Fruit fly (Drosophila melanogaster): ENCODE measurements around the gene CG5906.

The CG5906 gene

dm6 chr3L:11822446-11823334 lies 48.4 kb downstream of the CG5906 start, which contains the start of gene RpL10Ab (continued):
- TF ChIP-seq nmo (GFP tag; optimal IDR thresholded peaks at IDR 0.05), result peak; percentile 73
- TF ChIP-seq CG8478 (optimal IDR thresholded peaks at IDR 0.05), result no peak
- peak; percentile 65 for TF ChIP-seq Blimp-1 (GFP tag; optimal IDR thresholded peaks at IDR 0.05)
- 0 out of 2 replicates have a peak, but pooled peaks have one; percentile 23 for TF ChIP-seq wor (GFP tag; IDR thresholded peaks at IDR 0.05)
- TF ChIP-seq Bteb2 (GFP tag; optimal IDR thresholded peaks at IDR 0.05), result peak; percentile 47
- TF ChIP-seq chm (GFP tag; IDR thresholded peaks at IDR 0.05), result peak; percentile 87
- peak; percentile 57 for TF ChIP-seq CG15514 (GFP tag; optimal IDR thresholded peaks at IDR 0.05)
- no peak for TF ChIP-seq cg (GFP tag; optimal IDR thresholded peaks at IDR 0.05)
- peak; percentile 37 for TF ChIP-seq MBD-R2 (GFP tag; IDR thresholded peaks at IDR 0.05)
- TF ChIP-seq ewg (GFP tag; optimal IDR thresholded peaks at IDR 0.05), result peak; percentile 3
- peak; percentile 4 to 38 for TF ChIP-seq Hr51 (GFP tag; optimal IDR thresholded peaks at IDR 0.05)
- TF ChIP-seq CG13424 (tag; optimal IDR thresholded peaks at IDR 0.05), result peak; percentile 61
- peak; percentile 74 for TF ChIP-seq vnd (GFP tag; IDR thresholded peaks at IDR 0.05; ENCODE audit: partially characterized antibody)
- no peak; the same call in none of the 2 replicates for TF ChIP-seq CG10959 (GFP tag; IDR thresholded peaks at IDR 0.05)
- peak; percentile 72 for TF ChIP-seq sisA (GFP tag; IDR thresholded peaks at IDR 0.05)
- peak; percentile 80 for TF ChIP-seq CG4404 (GFP tag; IDR thresholded peaks at IDR 0.05)
- TF ChIP-seq tll (GFP tag; optimal IDR thresholded peaks at IDR 0.05), result no peak
- peak; percentile 7 for TF ChIP-seq Fer2 (tag; optimal IDR thresholded peaks at IDR 0.05)
- no peak for TF ChIP-seq lilli (GFP tag; optimal IDR thresholded peaks at IDR 0.05)
- no peak for TF ChIP-seq bab2 (GFP tag; optimal IDR thresholded peaks at IDR 0.05)
- TF ChIP-seq CG7556 (GFP tag; optimal IDR thresholded peaks at IDR 0.05), result peak; percentile 63
- peak; percentile 69 for TF ChIP-seq CG1603 (tag; optimal IDR thresholded peaks at IDR 0.05)
- peak; percentile 96 for TF ChIP-seq Ets65A (GFP tag)
- peak; percentile 50; the same call in 1 of the 3 replicates for TF ChIP-seq Optix (GFP tag; IDR thresholded peaks at IDR 0.05)
- peak; percentile 74 for TF ChIP-seq slbo (GFP tag; IDR thresholded peaks at IDR 0.05)
- peak; percentile 2 for TF ChIP-seq CG17385 (GFP tag; optimal IDR thresholded peaks at IDR 0.05)
- TF ChIP-seq bcd (GFP tag; optimal IDR thresholded peaks at IDR 0.05), result peak; percentile 69
- TF ChIP-seq CG11723 (GFP tag; optimal IDR thresholded peaks at IDR 0.05), result peak; percentile 44
- TF ChIP-seq Sox100B (GFP tag; optimal IDR thresholded peaks at IDR 0.05), result peak; percentile 59
- no peak for TF ChIP-seq sima (GFP tag; optimal IDR thresholded peaks at IDR 0.05)
- peak; percentile 31 for TF ChIP-seq slp2 (GFP tag; optimal IDR thresholded peaks at IDR 0.05)
- TF ChIP-seq zfh1 (GFP tag; IDR thresholded peaks at IDR 0.05), result peak; percentile 42; the same call in 2 of the 3 replicates
- peak; percentile 62 for TF ChIP-seq esg (GFP tag; conservative IDR thresholded peaks at IDR 0.05)
- no peak for TF ChIP-seq eyg (GFP tag; optimal IDR thresholded peaks at IDR 0.05)
- peak; percentile 34 for TF ChIP-seq CG15269 (tag; optimal IDR thresholded peaks at IDR 0.05)
- peak; percentile 61 for TF ChIP-seq CG11085 (GFP tag; IDR thresholded peaks at IDR 0.05)
- no peak for TF ChIP-seq tap (tag; optimal IDR thresholded peaks at IDR 0.05)
- TF ChIP-seq CG11093 (GFP tag; IDR thresholded peaks at IDR 0.05), result peak; percentile 48; the same call in 1 of the 3 replicates
- peak; percentile 34 for TF ChIP-seq org-1 (GFP tag; optimal IDR thresholded peaks at IDR 0.05)
- peak; percentile 32 for TF ChIP-seq CG10274 (GFP tag; optimal IDR thresholded peaks at IDR 0.05)
- peak; percentile 20 for TF ChIP-seq CG2120 (GFP tag; optimal IDR thresholded peaks at IDR 0.05)
- peak; percentile 67; the same call in 1 of the 2 replicates for TF ChIP-seq CG9215 (GFP tag; IDR thresholded peaks at IDR 0.05)
- no peak for TF ChIP-seq CG9609 (GFP tag; optimal IDR thresholded peaks at IDR 0.05)
- peak; percentile 32 for TF ChIP-seq CG18764 (GFP tag; optimal IDR thresholded peaks at IDR 0.05)
- peak; percentile 79 for TF ChIP-seq NfI (GFP tag; optimal IDR thresholded peaks at IDR 0.05)
- TF ChIP-seq CG8290 (GFP tag; optimal IDR thresholded peaks at IDR 0.05), result no peak
- TF ChIP-seq CG8290 (tag; optimal IDR thresholded peaks at IDR 0.05), result peak in 1 of 2 experiments; percentile 81
- peak; percentile 22 for TF ChIP-seq Camta (GFP tag; optimal IDR thresholded peaks at IDR 0.05)
- TF ChIP-seq Hey (tag; optimal IDR thresholded peaks at IDR 0.05), result peak; percentile 26
